Fruit fly (Drosophila melanogaster) whole organism, embryonic: ENCODE data around the gene CG13603.

Source experiments
- CG10431 ChIP-seq: fragments of 200-800 bp; sonication (Bioruptor generic); optimal IDR thresholded peaks from 3 replicates; lab custom pipeline; 2018; ENCODE audit warnings: missing biosample characterization, mild to moderate bottlenecking, missing genetic modification characterization
- CG10959 ChIP-seq: fragments of 200-800 bp; sonication (Bioruptor generic); IDR thresholded peaks from 2 replicates; pipeline ENCODE4 v1.3.6; 2022; ENCODE audit warnings: missing biosample characterization, missing genetic modification characterization
- CG12299 ChIP-seq: fragments of 200-800 bp; sonication (Bioruptor generic); optimal IDR thresholded peaks from 2 replicates; lab custom pipeline; 2018; ENCODE audit warnings: missing biosample characterization, mild to moderate bottlenecking, missing genetic modification characterization
- CG12769 ChIP-seq: fragments of 200-800 bp; sonication (Bioruptor generic); optimal IDR thresholded peaks from 2 replicates; lab custom pipeline; 2019; ENCODE audit warnings: missing biosample characterization, mild to moderate bottlenecking, missing genetic modification characterization, moderate library complexity
- CG13296 ChIP-seq: fragments of 200-800 bp; sonication (Bioruptor generic); optimal IDR thresholded peaks from 3 replicates; lab custom pipeline; 2018; ENCODE audit warnings: missing biosample characterization, mild to moderate bottlenecking, missing genetic modification characterization
- CG13624 ChIP-seq: fragments of 200-800 bp; sonication (Bioruptor generic); optimal IDR thresholded peaks from 2 replicates; lab custom pipeline; 2016; ENCODE audit warnings: missing biosample characterization, missing genetic modification characterization
- CG1647 ChIP-seq: fragments of 200-800 bp; sonication (Bioruptor generic); optimal IDR thresholded peaks from 3 replicates; lab custom pipeline; 2016; ENCODE audit warnings: missing biosample characterization, missing genetic modification characterization
- CG16815 ChIP-seq: fragments of 200-800 bp; sonication (Bioruptor generic); optimal IDR thresholded peaks from 3 replicates; lab custom pipeline; 2017; ENCODE audit warnings: missing biosample characterization, mild to moderate bottlenecking, missing genetic modification characterization
- CG18764 ChIP-seq: fragments of 200-800 bp; sonication (Bioruptor generic); optimal IDR thresholded peaks from 3 replicates; lab custom pipeline; 2016; ENCODE audit warnings: missing biosample characterization, missing genetic modification characterization
- CG2199 ChIP-seq: fragments of 200-800 bp; sonication (Bioruptor generic); IDR thresholded peaks from 3 replicates; pipeline ENCODE4 v1.3.6; 2022; ENCODE audit warnings: missing biosample characterization, missing genetic modification characterization
- CG3065 ChIP-seq: fragments of 200-800 bp; sonication (Bioruptor generic); optimal IDR thresholded peaks from 2 replicates; lab custom pipeline; 2016; ENCODE audit warnings: missing biosample characterization, missing genetic modification characterization
- CG31224 ChIP-seq: fragments of 200-800 bp; sonication (Bioruptor generic); IDR thresholded peaks from 2 replicates; pipeline ENCODE4 v1.3.6; 2022; ENCODE audit warnings: missing biosample characterization, missing genetic modification characterization
- CG32772 ChIP-seq: fragments of 200-800 bp; sonication (Bioruptor generic); IDR thresholded peaks from 2 replicates; pipeline ENCODE4 v1.3.6; 2022; ENCODE audit warnings: missing biosample characterization, missing genetic modification characterization
- CG3838 ChIP-seq: fragments of 200-800 bp; sonication (Bioruptor generic); optimal IDR thresholded peaks from 3 replicates; lab custom pipeline; 2016; ENCODE audit warnings: missing biosample characterization, missing genetic modification characterization
- CG43689 ChIP-seq: fragments of 200-800 bp; sonication (Bioruptor generic); IDR thresholded peaks from 2 replicates; pipeline ENCODE4 v1.3.6; 2022; ENCODE audit warnings: missing biosample characterization, missing genetic modification characterization
- CG7745 ChIP-seq: fragments of 200-800 bp; sonication (Bioruptor generic); optimal IDR thresholded peaks from 2 replicates; lab custom pipeline; 2018; ENCODE audit warnings: missing biosample characterization, mild to moderate bottlenecking, missing genetic modification characterization, moderate library complexity
- CG7987 ChIP-seq: fragments of 200-800 bp; sonication (Bioruptor generic); optimal IDR thresholded peaks from 2 replicates; lab custom pipeline; 2018; ENCODE audit warnings: missing biosample characterization, mild to moderate bottlenecking, missing genetic modification characterization, moderate library complexity
- CG8089 ChIP-seq: fragments of 200-800 bp; sonication (Bioruptor generic); optimal IDR thresholded peaks from 3 replicates; lab custom pipeline; 2016; ENCODE audit warnings: missing biosample characterization, missing genetic modification characterization
- Dip2 ChIP-seq: fragments of 200-800 bp; sonication (Bioruptor generic); IDR thresholded peaks from 2 replicates; pipeline ENCODE4 v1.3.6; 2022; ENCODE audit warnings: missing biosample characterization, missing genetic modification characterization
- Dip3 ChIP-seq: fragments of 200-800 bp; sonication (Bioruptor generic); optimal IDR thresholded peaks from 3 replicates; lab custom pipeline; 2016; ENCODE audit warnings: missing biosample characterization, missing genetic modification characterization
- Dp ChIP-seq: fragments of 200-800 bp; sonication (Bioruptor generic); optimal IDR thresholded peaks from 2 replicates; lab custom pipeline; 2018; ENCODE audit warnings: missing biosample characterization, mild to moderate bottlenecking, missing genetic modification characterization, moderate library complexity
- Eip74EF ChIP-seq, 2 experiments: fragments of 200-800 bp in 1 of 2; fragments of >200 bp in 1 of 2; sonication (Bioruptor generic) in 1 of 2; optimal IDR thresholded peaks; 2 replicates each; lab custom pipeline; 2017 to 2019; ENCODE audit warnings: missing biosample characterization in 2 of 2, missing genetic modification characterization in 2 of 2, mild to moderate bottlenecking in 1 of 2, moderate library complexity in 1 of 2
- Ets97D ChIP-seq: fragments of 200-800 bp; sonication (Bioruptor generic); optimal IDR thresholded peaks from 3 replicates; lab custom pipeline; 2016; ENCODE audit warnings: missing biosample characterization, missing genetic modification characterization
- H2.0 ChIP-seq: fragments of 200-800 bp; sonication (Bioruptor generic); IDR thresholded peaks from 2 replicates; pipeline ENCODE4 v1.3.6; 2022; ENCODE audit warnings: missing biosample characterization, missing genetic modification characterization
- Hsf ChIP-seq: fragments of 200-800 bp; sonication (Bioruptor generic); optimal IDR thresholded peaks from 3 replicates; lab custom pipeline; 2016; ENCODE audit warnings: missing biosample characterization, missing genetic modification characterization
- Neu2 ChIP-seq: fragments of 200-800 bp; sonication (Bioruptor generic); optimal IDR thresholded peaks from 3 replicates; lab custom pipeline; 2016; ENCODE audit warnings: missing biosample characterization, missing genetic modification characterization, borderline replicate concordance
- Rx ChIP-seq: fragments of 200-800 bp; sonication (Bioruptor generic); IDR thresholded peaks from 2 replicates; pipeline ENCODE4 v1.3.6; 2022; ENCODE audit warnings: missing biosample characterization, missing genetic modification characterization
- Scr ChIP-seq: fragments of 200-800 bp; sonication (Bioruptor generic); IDR thresholded peaks from 2 replicates; pipeline ENCODE4 v1.3.6; 2022; ENCODE audit warnings: missing biosample characterization, missing genetic modification characterization; ENCODE audit not compliant: partially characterized antibody
- Sry-β ChIP-seq: fragments of 200-800 bp; sonication (Bioruptor generic); optimal IDR thresholded peaks from 2 replicates; lab custom pipeline; 2018; ENCODE audit warnings: missing biosample characterization, mild to moderate bottlenecking, missing genetic modification characterization, moderate library complexity
- Xbp1 ChIP-seq: fragments of 200-800 bp; sonication (Bioruptor generic); optimal IDR thresholded peaks from 3 replicates; lab custom pipeline; 2016; ENCODE audit warnings: missing biosample characterization, mild to moderate bottlenecking, missing genetic modification characterization
- abd-A ChIP-seq: fragments of 200-800 bp; sonication (Bioruptor generic); optimal IDR thresholded peaks from 3 replicates; lab custom pipeline; 2019; ENCODE audit warnings: missing biosample characterization, mild to moderate bottlenecking, missing genetic modification characterization, moderate library complexity
- br ChIP-seq: fragments of >200 bp; optimal IDR thresholded peaks from 2 replicates; lab custom pipeline; 2017
- cas ChIP-seq: fragments of 200-800 bp; sonication (Bioruptor generic); IDR thresholded peaks from 2 replicates; pipeline ENCODE4 v1.3.6; 2022; ENCODE audit warnings: missing biosample characterization, missing genetic modification characterization
- gcm ChIP-seq: fragments of 200-800 bp; sonication (Bioruptor generic); optimal IDR thresholded peaks from 2 replicates; lab custom pipeline; 2019; ENCODE audit warnings: missing biosample characterization, mild to moderate bottlenecking, missing genetic modification characterization, moderate library complexity
- jing ChIP-seq: fragments of 200-800 bp; sonication (Bioruptor generic); optimal IDR thresholded peaks from 2 replicates; lab custom pipeline; 2018; ENCODE audit warnings: missing biosample characterization, mild to moderate bottlenecking, missing genetic modification characterization
- ken ChIP-seq: fragments of 200-800 bp; sonication (Bioruptor generic); IDR thresholded peaks from 3 replicates; pipeline ENCODE4 v1.3.6; 2022; ENCODE audit warnings: missing biosample characterization, missing genetic modification characterization
- kni ChIP-seq: fragments of 200-800 bp; sonication (Bioruptor generic); optimal IDR thresholded peaks from 3 replicates; lab custom pipeline; 2017; ENCODE audit warnings: mild to moderate bottlenecking, missing biosample characterization, missing genetic modification reagents, missing genetic modification characterization
- lilli ChIP-seq: fragments of 200-800 bp; sonication (Bioruptor generic); optimal IDR thresholded peaks from 3 replicates; lab custom pipeline; 2016; ENCODE audit warnings: missing biosample characterization, missing genetic modification characterization
- lola ChIP-seq, 3 experiments: fragments of >200 bp in 2 of 3; fragments of 200-800 bp in 1 of 3; sonication (Bioruptor generic) in 1 of 3; optimal IDR thresholded peaks; 2 replicates each; lab custom pipeline; 2017 to 2019; ENCODE audit warnings: missing biosample characterization in 3 of 3, missing genetic modification characterization in 3 of 3, mild to moderate bottlenecking in 1 of 3, moderate library complexity in 1 of 3
- pros ChIP-seq: fragments of 200-800 bp; sonication (Bioruptor generic); optimal IDR thresholded peaks from 3 replicates; lab custom pipeline; 2019; ENCODE audit warnings: missing biosample characterization, mild to moderate bottlenecking, missing genetic modification characterization, moderate library complexity
- ro ChIP-seq: fragments of 200-800 bp; sonication (Bioruptor generic); IDR thresholded peaks from 2 replicates; pipeline ENCODE4 v1.3.6; 2022; ENCODE audit warnings: missing biosample characterization, missing genetic modification characterization
- sens ChIP-seq: fragments of 200-800 bp; sonication (Bioruptor generic); peaks from one replicate; lab custom pipeline; 2016; ENCODE audit warnings: missing biosample characterization, missing genetic modification characterization
- sisA ChIP-seq: fragments of 200-800 bp; sonication (Bioruptor generic); IDR thresholded peaks from 2 replicates; pipeline ENCODE4 v1.3.6; 2022; ENCODE audit warnings: missing biosample characterization, missing genetic modification characterization
- slp2 ChIP-seq: fragments of 200-800 bp; sonication (Bioruptor generic); optimal IDR thresholded peaks from 2 replicates; lab custom pipeline; 2016; ENCODE audit warnings: missing biosample characterization, missing genetic modification characterization
- sug ChIP-seq: fragments of 200-800 bp; optimal IDR thresholded peaks from 2 replicates; lab custom pipeline; 2019; ENCODE audit warnings: missing biosample characterization, mild to moderate bottlenecking, missing genetic modification characterization, moderate library complexity
- tx ChIP-seq: fragments of 200-800 bp; sonication (Bioruptor generic); optimal IDR thresholded peaks from 2 replicates; lab custom pipeline; 2016; ENCODE audit warnings: missing biosample characterization, missing genetic modification characterization
- wek ChIP-seq: fragments of 200-800 bp; sonication (Bioruptor generic); optimal IDR thresholded peaks from 3 replicates; lab custom pipeline; 2018; ENCODE audit warnings: missing biosample characterization, mild to moderate bottlenecking, missing genetic modification characterization, moderate library complexity
- zen ChIP-seq: fragments of 200-800 bp; sonication (Bioruptor generic); optimal IDR thresholded peaks from 3 replicates; lab custom pipeline; 2018; ENCODE audit warnings: missing biosample characterization, mild to moderate bottlenecking, missing genetic modification characterization, moderate library complexity
- zen2 ChIP-seq: fragments of 200-800 bp; sonication (Bioruptor generic); IDR thresholded peaks from 3 replicates; pipeline ENCODE4 v1.3.6; 2022; ENCODE audit warnings: missing biosample characterization, missing genetic modification characterization; ENCODE audit not compliant: partially characterized antibody

CG13603 gene

dm6 chr3R:23958091-23958838 lies 28.1 kb downstream of the CG13603 start, which contains the start of the genes GluProRS and AP-1sigma (continued):
- TF ChIP-seq CG7745 (no peak), jing (GFP tag; lab: Kevin White, UChicago) (peak; percentile 74), tx (peak; percentile 87), ro (GFP tag; lab: Robert Waterston, UW) (peak; percentile 79), gcm (GFP tag; lab: Kevin White, UChicago) (peak; percentile 81), CG12299 (tag; lab: Kevin White, UChicago) (peak; percentile 69), Dip2 (GFP tag; lab: Robert Waterston, UW) (peak; percentile 32; the same call in 1 of the 2 replicates), CG13296 (GFP tag; lab: Kevin White, UChicago) (peak; percentile 84), CG16815 (GFP tag; lab: Kevin White, UChicago) (peak; percentile 91), Dp (GFP tag; lab: Kevin White, UChicago) (peak; percentile 14), CG43689 (GFP tag; lab: Robert Waterston, UW) (peak; percentile 88), lola (GFP tag; optimal IDR thresholded peaks at IDR 0.05; lab: Kevin White, UChicago) (peak in 1 of 3 experiments; percentile 85), kni (GFP tag; lab: Kevin White, UChicago) (peak; percentile 51), Sry-β (no peak), abd-A (tag; lab: Kevin White, UChicago) (no peak), CG2199 (GFP tag; lab: Robert Waterston, UW) (peak; percentile 92), CG12769 (tag; lab: Kevin White, UChicago) (peak; percentile 91), CG8089 (GFP tag; lab: Kevin White, UChicago) (peak; percentile 69), CG3065 (GFP tag; lab: Kevin White, UChicago) (peak; percentile 89), Xbp1 (GFP tag; lab: Kevin White, UChicago) (peak; percentile 95), Neu2 (GFP tag; lab: Kevin White, UChicago) (no peak), CG13624 (GFP tag; lab: Kevin White, UChicago) (peak; percentile 84), wek (no peak), CG32772 (GFP tag; lab: Robert Waterston, UW) (peak; percentile 97), ken (peak; percentile 96), slp2 (GFP tag; lab: Kevin White, UChicago) (peak; percentile 62), zen2 (GFP tag; lab: Robert Waterston, UW) (peak; percentile 72; the same call in 1 of the 3 replicates), zen (tag; lab: Kevin White, UChicago) (peak; percentile 87), Rx (GFP tag; lab: Robert Waterston, UW) (peak; percentile 83), CG31224 (GFP tag; lab: Robert Waterston, UW) (peak; percentile 91), sisA (GFP tag; lab: Robert Waterston, UW) (peak; percentile 97), Ets97D (GFP tag; lab: Kevin White, UChicago) (peak; percentile 78), Eip74EF (GFP tag; optimal IDR thresholded peaks at IDR 0.05; lab: Kevin White, UChicago) (peak in 1 of 2 experiments; percentile 32), Scr (GFP tag; lab: Robert Waterston, UW) (peak; percentile 97), Dip3 (GFP tag; lab: Kevin White, UChicago) (peak; percentile 85), Hsf (GFP tag; lab: Kevin White, UChicago) (peak; percentile 93), br (lab: Kevin White, UChicago) (no peak), CG1647 (GFP tag; lab: Kevin White, UChicago) (peak; percentile 90), lilli (GFP tag; lab: Kevin White, UChicago) (peak; percentile 95), CG7987 (GFP tag; lab: Kevin White, UChicago) (peak; percentile 46), CG3838 (peak; percentile 77), sug (peak; percentile 89), CG18764 (GFP tag; lab: Kevin White, UChicago) (peak; percentile 88), sens (peak; percentile 97), cas (GFP tag; lab: Robert Waterston, UW) (peak; percentile 90), CG10431 (GFP tag; lab: Kevin White, UChicago) (peak; percentile 15), H2.0 (GFP tag; lab: Robert Waterston, UW) (peak; percentile 97), pros (GFP tag; lab: Kevin White, UChicago) (no peak), CG10959 (GFP tag; lab: Robert Waterston, UW) (peak; percentile 93)
